Fruit fly (Drosophila melanogaster): ENCODE measurements around the gene CG4456.

The CG4456 gene

DNA sequence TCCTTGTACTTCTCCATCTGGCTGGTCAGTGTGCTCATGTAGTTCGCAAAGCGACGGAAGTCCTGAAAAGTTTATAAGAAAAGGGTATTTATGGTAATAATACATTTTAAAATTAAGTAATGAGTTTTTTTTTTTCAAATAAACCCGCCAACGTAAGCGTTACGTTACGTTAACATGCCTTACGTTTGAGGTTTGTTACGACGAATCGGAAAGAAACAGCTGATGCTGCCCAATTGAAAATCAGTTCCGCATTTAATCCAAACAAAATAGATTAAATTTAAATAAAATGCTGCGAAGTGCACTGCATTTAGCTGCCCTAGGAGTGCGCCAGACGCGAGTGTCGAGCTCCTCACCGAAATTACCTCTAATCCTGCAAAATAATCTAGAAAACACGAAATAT lies 8.4 kb upstream of the CG4456 start, which contains the start of gene mRRF1:
Gene mRRF1, plus strand, starts transcription at position 220 of the 400 bp plus-strand sequence.
- peak; percentile 27 for TF ChIP-seq kay (GFP tag; ENCODE audit: borderline replicate concordance)
- TF ChIP-seq Clk (GFP tag; optimal IDR thresholded peaks at IDR 0.05): no peak
- peak; percentile 7 for TF ChIP-seq bab1 (GFP tag; optimal IDR thresholded peaks at IDR 0.05)
- TF ChIP-seq pad (GFP tag; optimal IDR thresholded peaks at IDR 0.05): no peak
- TF ChIP-seq tj (GFP tag; optimal IDR thresholded peaks at IDR 0.05): peak; percentile 38
- TF ChIP-seq toe (GFP tag; optimal IDR thresholded peaks at IDR 0.05): no peak
- no peak for TF ChIP-seq Mnt (GFP tag; optimal IDR thresholded peaks at IDR 0.05)
- no peak for TF ChIP-seq cic (GFP tag; optimal IDR thresholded peaks at IDR 0.05)
- no peak for TF ChIP-seq CG1620 (GFP tag; optimal IDR thresholded peaks at IDR 0.05)

DNA sequence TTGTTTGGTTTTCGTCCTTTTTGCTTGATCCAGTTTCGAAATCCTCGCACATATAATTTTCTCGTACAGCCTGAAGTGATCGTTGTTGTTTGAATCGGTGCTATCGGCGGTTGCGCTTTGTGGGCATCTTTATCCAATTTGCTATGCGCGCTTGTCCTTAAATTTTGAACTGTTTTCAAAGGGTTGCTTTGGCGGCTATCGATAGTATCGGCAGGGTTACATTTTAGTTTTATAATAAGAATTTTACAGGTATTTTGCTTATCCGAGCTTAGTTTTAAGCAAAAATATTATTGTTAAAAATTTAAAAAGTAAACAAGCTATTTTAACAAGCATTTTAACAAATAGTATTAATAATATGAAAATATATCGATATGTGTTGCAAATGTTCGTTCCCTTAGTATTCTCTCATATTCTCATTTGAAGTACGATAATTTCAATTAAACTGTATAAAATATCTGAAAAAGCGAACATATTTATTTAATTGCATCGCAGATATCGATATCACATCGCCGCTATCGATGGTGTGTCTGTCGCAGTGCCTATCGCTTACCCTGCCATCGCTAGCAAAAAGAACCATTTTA lies 5.6 kb upstream of the CG4456 start, which contains the start of the genes Klp67A and CG4452:
Gene Klp67A, minus strand, starts transcription at position 197 of the 581 bp plus-strand sequence.
Gene CG4452, plus strand, starts transcription at position 528 of the 581 bp plus-strand sequence.
- TF ChIP-seq CG11617 (GFP tag; optimal IDR thresholded peaks at IDR 0.05) (peak; percentile 64), toe (GFP tag; optimal IDR thresholded peaks at IDR 0.05) (no peak), tj (GFP tag; optimal IDR thresholded peaks at IDR 0.05) (no peak), CG12768 (GFP tag; optimal IDR thresholded peaks at IDR 0.05) (peak; percentile 27), CG7101 (tag; optimal IDR thresholded peaks at IDR 0.05) (peak; percentile 13), bab1 (GFP tag; optimal IDR thresholded peaks at IDR 0.05) (no peak), cic (GFP tag; optimal IDR thresholded peaks at IDR 0.05) (no peak), Hr96 (GFP tag; optimal IDR thresholded peaks at IDR 0.05) (no peak), CG7045 (GFP tag; optimal IDR thresholded peaks at IDR 0.05) (no peak), pad (GFP tag; optimal IDR thresholded peaks at IDR 0.05) (peak; percentile 30), Crg-1 (GFP tag; optimal IDR thresholded peaks at IDR 0.05) (no peak), Mnt (GFP tag; optimal IDR thresholded peaks at IDR 0.05) (peak; percentile 36), Clk (GFP tag; optimal IDR thresholded peaks at IDR 0.05) (no peak), CG14711 (tag; optimal IDR thresholded peaks at IDR 0.05) (peak; percentile 76), ovo (GFP tag; optimal IDR thresholded peaks at IDR 0.05) (peak; percentile 39), kay (GFP tag; ENCODE audit: borderline replicate concordance) (peak; percentile 17), CG1620 (GFP tag; optimal IDR thresholded peaks at IDR 0.05) (peak; percentile 56), CG5204 (GFP tag; optimal IDR thresholded peaks at IDR 0.05) (no peak), CG33017 (tag; optimal IDR thresholded peaks at IDR 0.05) (peak; percentile 13), cnc (optimal IDR thresholded peaks at IDR 0.05) (no peak)

DNA sequence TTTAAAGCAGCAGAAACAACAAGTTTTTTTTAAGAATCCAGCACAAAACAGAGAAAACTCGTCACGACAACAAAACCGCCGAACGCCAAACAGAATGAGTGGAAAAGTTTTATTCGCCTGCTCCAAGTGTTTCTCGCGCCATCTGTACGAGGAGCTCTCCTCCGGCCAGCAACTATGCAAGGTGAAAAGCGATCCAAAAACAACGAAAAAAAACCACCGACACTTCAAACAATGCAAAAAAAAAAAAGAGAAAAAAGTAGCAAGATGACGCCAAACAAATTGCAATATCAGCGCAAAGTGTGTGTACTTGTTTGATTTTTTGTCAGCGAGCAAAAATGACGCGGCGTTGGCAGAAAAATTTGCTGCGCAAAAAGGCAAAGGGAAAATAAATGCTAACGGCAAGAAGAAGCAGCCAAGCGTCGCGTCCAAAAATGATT lies 5.1 kb upstream of the CG4456 start:
- no peak for TF ChIP-seq CG5204 (GFP tag; optimal IDR thresholded peaks at IDR 0.05)
- TF ChIP-seq Hr96 (GFP tag; optimal IDR thresholded peaks at IDR 0.05): no peak
- no peak for TF ChIP-seq ovo (GFP tag; optimal IDR thresholded peaks at IDR 0.05)
- no peak for TF ChIP-seq cnc (optimal IDR thresholded peaks at IDR 0.05)
- no peak for TF ChIP-seq CG7045 (GFP tag; optimal IDR thresholded peaks at IDR 0.05)
- peak; percentile 16 for TF ChIP-seq CG12768 (GFP tag; optimal IDR thresholded peaks at IDR 0.05)
- TF ChIP-seq CG7101 (tag; optimal IDR thresholded peaks at IDR 0.05): no peak
- TF ChIP-seq cic (GFP tag; optimal IDR thresholded peaks at IDR 0.05): peak; percentile 67
- peak; percentile 60 for TF ChIP-seq CG11617 (GFP tag; optimal IDR thresholded peaks at IDR 0.05)
- TF ChIP-seq kay (GFP tag; ENCODE audit: borderline replicate concordance): peak; percentile 85
- no peak for TF ChIP-seq pad (GFP tag; optimal IDR thresholded peaks at IDR 0.05)
- TF ChIP-seq CG14711 (tag; optimal IDR thresholded peaks at IDR 0.05): no peak
- TF ChIP-seq Mnt (GFP tag; optimal IDR thresholded peaks at IDR 0.05): no peak
- TF ChIP-seq toe (GFP tag; optimal IDR thresholded peaks at IDR 0.05): no peak
- no peak for TF ChIP-seq Crg-1 (GFP tag; optimal IDR thresholded peaks at IDR 0.05)
- TF ChIP-seq CG1620 (GFP tag; optimal IDR thresholded peaks at IDR 0.05): no peak
- TF ChIP-seq tj (GFP tag; optimal IDR thresholded peaks at IDR 0.05): peak; percentile 100
- TF ChIP-seq Clk (GFP tag; optimal IDR thresholded peaks at IDR 0.05): no peak
- peak; percentile 13 for TF ChIP-seq bab1 (GFP tag; optimal IDR thresholded peaks at IDR 0.05)
- no peak for TF ChIP-seq CG33017 (tag; optimal IDR thresholded peaks at IDR 0.05)

DNA sequence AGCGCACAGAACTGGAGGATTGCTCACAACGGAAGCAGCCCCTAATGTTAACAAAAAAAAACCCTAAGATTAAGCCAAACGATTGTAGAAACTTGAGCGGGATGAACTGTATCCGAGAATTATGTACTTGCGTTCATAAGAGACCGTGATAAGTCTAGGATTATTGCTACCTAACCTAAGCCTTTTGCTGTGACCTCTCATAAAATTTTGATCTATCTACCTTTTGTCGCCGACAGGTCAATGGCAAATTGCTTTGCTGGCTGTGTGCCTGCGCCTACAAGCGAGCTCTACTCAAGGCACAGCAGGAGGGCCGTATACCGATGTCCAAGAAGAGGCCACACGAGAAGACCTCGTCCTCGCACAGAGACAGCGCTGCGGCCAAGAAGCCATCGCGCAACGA lies 3.9 kb upstream of the CG4456 start:
- TF ChIP-seq CG5204 (GFP tag; optimal IDR thresholded peaks at IDR 0.05): no peak
- no peak for TF ChIP-seq tj (GFP tag; optimal IDR thresholded peaks at IDR 0.05)
- TF ChIP-seq kay (GFP tag; ENCODE audit: borderline replicate concordance): no peak
- TF ChIP-seq Crg-1 (GFP tag; optimal IDR thresholded peaks at IDR 0.05): no peak
- no peak for TF ChIP-seq CG14711 (tag; optimal IDR thresholded peaks at IDR 0.05)
- TF ChIP-seq Hr96 (GFP tag; optimal IDR thresholded peaks at IDR 0.05): no peak
- no peak for TF ChIP-seq CG7101 (tag; optimal IDR thresholded peaks at IDR 0.05)
- TF ChIP-seq cic (GFP tag; optimal IDR thresholded peaks at IDR 0.05): no peak
- no peak for TF ChIP-seq cnc (optimal IDR thresholded peaks at IDR 0.05)
- no peak for TF ChIP-seq CG1620 (GFP tag; optimal IDR thresholded peaks at IDR 0.05)
- no peak for TF ChIP-seq CG11617 (GFP tag; optimal IDR thresholded peaks at IDR 0.05)
- TF ChIP-seq Mnt (GFP tag; optimal IDR thresholded peaks at IDR 0.05): no peak
- no peak for TF ChIP-seq ovo (GFP tag; optimal IDR thresholded peaks at IDR 0.05)
- TF ChIP-seq pad (GFP tag; optimal IDR thresholded peaks at IDR 0.05): no peak
- TF ChIP-seq Clk (GFP tag; optimal IDR thresholded peaks at IDR 0.05): no peak
- no peak for TF ChIP-seq CG12768 (GFP tag; optimal IDR thresholded peaks at IDR 0.05)
- no peak for TF ChIP-seq bab1 (GFP tag; optimal IDR thresholded peaks at IDR 0.05)
- no peak for TF ChIP-seq toe (GFP tag; optimal IDR thresholded peaks at IDR 0.05)
- no peak for TF ChIP-seq CG7045 (GFP tag; optimal IDR thresholded peaks at IDR 0.05)
- no peak for TF ChIP-seq CG33017 (tag; optimal IDR thresholded peaks at IDR 0.05)

DNA sequence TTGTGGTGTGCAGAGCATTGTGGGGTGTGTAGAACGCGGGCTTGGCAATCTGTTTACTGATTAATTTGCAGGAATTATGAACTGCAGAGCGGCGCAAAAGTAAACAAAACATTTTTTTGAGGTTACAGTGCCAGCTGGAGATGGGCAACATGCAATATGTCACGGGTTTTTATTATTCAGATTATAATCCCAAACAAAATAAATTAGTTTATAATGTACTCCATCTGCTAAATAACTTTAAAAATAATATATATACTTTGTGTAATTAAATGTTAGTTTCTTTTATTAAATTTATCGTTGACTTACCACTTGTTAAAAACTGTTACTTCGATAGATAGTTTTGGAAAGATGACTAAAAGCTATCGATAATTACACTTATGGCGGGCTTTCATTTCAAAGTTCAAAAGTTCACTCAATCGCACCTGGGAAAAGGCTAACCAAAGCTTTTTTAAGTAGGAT lies 1.6 kb upstream of the CG4456 start, which contains the start of gene Fdx1:
Gene Fdx1, minus strand, starts transcription at position 332 of the 459 bp plus-strand sequence.
- TF ChIP-seq bab1 (GFP tag; optimal IDR thresholded peaks at IDR 0.05) (peak; percentile 56), Clk (GFP tag; optimal IDR thresholded peaks at IDR 0.05) (peak; percentile 22), CG33017 (tag; optimal IDR thresholded peaks at IDR 0.05) (no peak), tj (GFP tag; optimal IDR thresholded peaks at IDR 0.05) (peak; percentile 88), CG14711 (tag; optimal IDR thresholded peaks at IDR 0.05) (peak; percentile 49), CG5204 (GFP tag; optimal IDR thresholded peaks at IDR 0.05) (no peak), Mnt (GFP tag; optimal IDR thresholded peaks at IDR 0.05) (peak; percentile 40), pad (GFP tag; optimal IDR thresholded peaks at IDR 0.05) (peak; percentile 18), CG7101 (tag; optimal IDR thresholded peaks at IDR 0.05) (peak; percentile 61), CG1620 (GFP tag; optimal IDR thresholded peaks at IDR 0.05) (no peak), kay (GFP tag; ENCODE audit: borderline replicate concordance) (peak; percentile 88), Crg-1 (GFP tag; optimal IDR thresholded peaks at IDR 0.05) (peak; percentile 12), CG11617 (GFP tag; optimal IDR thresholded peaks at IDR 0.05) (peak; percentile 48), toe (GFP tag; optimal IDR thresholded peaks at IDR 0.05) (no peak)

Data from whole organism, adult.